Worm (Caenorhabditis elegans): Measurements from ENCODE around the gene B0285.3.

DNA sequence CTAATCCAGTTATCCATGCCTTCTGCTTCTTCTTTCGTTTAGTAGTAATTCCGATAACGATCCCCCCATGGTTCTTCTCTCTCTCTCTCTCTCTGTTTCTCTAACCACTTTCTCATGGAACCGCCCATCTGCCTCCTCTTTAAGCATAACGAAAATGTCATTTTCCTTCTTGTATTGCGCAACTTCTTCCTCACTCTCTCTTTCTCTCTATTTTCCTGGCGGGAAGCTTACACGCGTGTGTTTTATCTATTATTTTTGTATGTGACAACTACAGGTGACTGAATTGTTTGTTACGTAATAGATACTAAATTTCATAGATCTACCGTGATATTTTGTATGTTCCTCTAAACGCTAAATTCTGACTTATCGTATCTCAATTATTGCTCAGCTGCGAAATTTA, 47.3 kb upstream of the B0285.3 start:
- TF ChIP-seq hlh-30 (tag; optimal IDR thresholded peaks at IDR 0.05; ENCODE audit: insufficient read depth) (no peak), elt-2 (tag; optimal IDR thresholded peaks at IDR 0.05) (no peak), tbx-7 (tag; optimal IDR thresholded peaks at IDR 0.05) (no peak), nhr-11 (tag; optimal IDR thresholded peaks at IDR 0.05) (no peak), ama-1 (optimal IDR thresholded peaks at IDR 0.05) (no peak), C38D4.7 (GFP tag; optimal IDR thresholded peaks at IDR 0.05) (no peak)
